Worm (Caenorhabditis elegans) whole organism, L4 larva: ENCODE results near the gene F52C12.6.

Source experiments
- F37D6.2 ChIP-seq: sonication (generic microtip); optimal IDR thresholded peaks from 2 replicates; lab custom pipeline; 2016; ENCODE audit warnings: mild to moderate bottlenecking, missing genetic modification characterization, missing compliant biosample characterization
- T20F7.1 ChIP-seq: fragments of 200-800 bp; sonication (Bioruptor generic); optimal IDR thresholded peaks from 2 replicates; lab custom pipeline; 2018; ENCODE audit warnings: mild to moderate bottlenecking, missing genetic modification characterization, missing compliant biosample characterization
- Y48G9A.11 ChIP-seq: fragments of 200-800 bp; sonication (Bioruptor generic); IDR thresholded peaks from 2 replicates; pipeline ENCODE4 v1.3.6; 2022; ENCODE audit warnings: missing genetic modification reagents, missing genetic modification characterization, missing compliant biosample characterization
- aha-1 ChIP-seq: fragments of 150-350 bp; peaks from one replicate; lab custom pipeline; 2014; ENCODE audit warnings: missing biosample characterization, missing genetic modification characterization
- aly-2 ChIP-seq: sonication (generic microtip); optimal IDR thresholded peaks from 2 replicates; lab custom pipeline; 2018; ENCODE audit warnings: missing biosample characterization, missing genetic modification characterization
- arid-1 ChIP-seq: fragments of 200-800 bp; sonication (Bioruptor generic); conservative IDR thresholded peaks from 2 replicates; pipeline ENCODE4 v1.3.6; 2022; ENCODE audit warnings: missing genetic modification reagents, missing genetic modification characterization, missing compliant biosample characterization
- ceh-20 ChIP-seq: fragments of 200-800 bp; sonication (Bioruptor generic); IDR thresholded peaks from 2 replicates; pipeline ENCODE4 v1.3.6; 2022; ENCODE audit warnings: missing genetic modification reagents, missing genetic modification characterization, missing compliant biosample characterization
- ceh-32 ChIP-seq: sonication (generic microtip); optimal IDR thresholded peaks from 2 replicates; lab custom pipeline; 2016; ENCODE audit warnings: mild to moderate bottlenecking, missing genetic modification characterization, missing compliant biosample characterization; ENCODE audit not compliant: poor library complexity
- ceh-82 ChIP-seq: sonication (generic microtip); optimal IDR thresholded peaks from 2 replicates; lab custom pipeline; 2017; ENCODE audit warnings: missing biosample characterization, missing genetic modification characterization
- cey-2 ChIP-seq: sonication (generic microtip); optimal IDR thresholded peaks from 3 replicates; lab custom pipeline; 2017; ENCODE audit warnings: missing genetic modification characterization, mild to moderate bottlenecking, missing compliant biosample characterization, antibody characterized with exemption, borderline replicate concordance; ENCODE audit not compliant: insufficient read depth
- ctbp-1 ChIP-seq: fragments of 200-800 bp; sonication (Bioruptor generic); IDR thresholded peaks from 2 replicates; pipeline ENCODE4 v1.3.6; 2022; ENCODE audit warnings: missing genetic modification reagents, missing genetic modification characterization, missing compliant biosample characterization
- daf-12 ChIP-seq: fragments of 150-350 bp; optimal IDR thresholded peaks from 2 replicates; lab custom pipeline; 2014; ENCODE audit warnings: missing biosample characterization, missing genetic modification reagents, missing genetic modification characterization
- daf-16 ChIP-seq, 3 experiments: sonication (generic microtip); optimal IDR thresholded peaks; 2 replicates each; lab custom pipeline; 2016 to 2017; ENCODE audit warnings: missing genetic modification characterization in 3 of 3, missing genetic modification reagents in 3 of 3, mild to moderate bottlenecking in 2 of 3, missing compliant biosample characterization in 2 of 3, missing biosample characterization in 1 of 3, moderate library complexity in 1 of 3
- dmd-8 ChIP-seq: fragments of 200-800 bp; sonication (Bioruptor generic); IDR thresholded peaks from 2 replicates; pipeline ENCODE4 v1.3.6; 2022; ENCODE audit warnings: missing genetic modification characterization, missing compliant biosample characterization
- dve-1 ChIP-seq: sonication (generic microtip); optimal IDR thresholded peaks from 2 replicates; lab custom pipeline; 2017; ENCODE audit warnings: antibody characterized with exemption, mild to moderate bottlenecking, missing genetic modification characterization, missing compliant biosample characterization; ENCODE audit not compliant: insufficient read depth
- fkh-10 ChIP-seq: fragments of 150-350 bp; optimal IDR thresholded peaks from 2 replicates; lab custom pipeline; 2014; ENCODE audit warnings: missing biosample characterization, missing genetic modification reagents, missing genetic modification characterization
- gei-8 ChIP-seq: fragments of 200-800 bp; sonication (Bioruptor generic); optimal IDR thresholded peaks from 2 replicates; lab custom pipeline; 2018; ENCODE audit warnings: mild to moderate bottlenecking, missing genetic modification characterization, missing compliant biosample characterization
- hmg-1.1 ChIP-seq: fragments of 200-800 bp; sonication (Bioruptor generic); IDR thresholded peaks from 2 replicates; pipeline ENCODE4 v1.3.6; 2022; ENCODE audit warnings: missing genetic modification reagents, missing genetic modification characterization, missing compliant biosample characterization
- jun-1 ChIP-seq: fragments of 150-350 bp; optimal IDR thresholded peaks from 2 replicates; lab custom pipeline; 2014; ENCODE audit warnings: missing biosample characterization, missing genetic modification reagents, missing genetic modification characterization
- lin-15B ChIP-seq: fragments of 150-350 bp; sonication (generic microtip); optimal IDR thresholded peaks from 3 replicates; lab custom pipeline; 2014; ENCODE audit warnings: missing biosample characterization, missing genetic modification characterization
- lin-29 ChIP-seq: fragments of 200-800 bp; sonication (Bioruptor generic); IDR thresholded peaks from 2 replicates; pipeline ENCODE4 v1.3.6; 2022; ENCODE audit warnings: missing genetic modification reagents, missing genetic modification characterization, missing compliant biosample characterization
- lin-38 ChIP-seq: fragments of 200-800 bp; sonication (Bioruptor generic); IDR thresholded peaks from 2 replicates; pipeline ENCODE4 v1.3.6; 2022; ENCODE audit warnings: missing genetic modification reagents, missing genetic modification characterization, missing compliant biosample characterization
- lin-39 ChIP-seq: fragments of 150-350 bp; optimal IDR thresholded peaks from 2 replicates; lab custom pipeline; 2014; ENCODE audit warnings: missing biosample characterization, missing genetic modification reagents, missing genetic modification characterization
- lsy-2 ChIP-seq, 2 experiments: fragments of 150-350 bp in 1 of 2; sonication (generic microtip) in 1 of 2; optimal IDR thresholded peaks; 2 replicates each; lab custom pipeline; 2014 to 2017; ENCODE audit warnings: missing biosample characterization in 2 of 2, missing genetic modification characterization in 2 of 2
- mdl-1 ChIP-seq, 2 experiments: fragments of 150-350 bp in 1 of 2; sonication (generic microtip) in 1 of 2; optimal IDR thresholded peaks; 2 replicates each; lab custom pipeline; 2014 to 2017; ENCODE audit warnings: missing biosample characterization in 2 of 2, missing genetic modification characterization in 2 of 2
- mxl-2 ChIP-seq: fragments of 200-800 bp; sonication (Bioruptor generic); conservative IDR thresholded peaks from 2 replicates; pipeline ENCODE4 v1.3.6; 2022; ENCODE audit warnings: missing genetic modification reagents, missing genetic modification characterization, missing compliant biosample characterization
- mxl-3 ChIP-seq: fragments of 200-800 bp; sonication (Bioruptor generic); optimal IDR thresholded peaks from 2 replicates; lab custom pipeline; 2018; ENCODE audit warnings: mild to moderate bottlenecking, missing genetic modification characterization, missing compliant biosample characterization
- nhr-11 ChIP-seq: fragments of 150-350 bp; optimal IDR thresholded peaks from 2 replicates; lab custom pipeline; 2014; ENCODE audit warnings: missing biosample characterization, missing genetic modification characterization
- nhr-48 ChIP-seq: sonication (generic microtip); optimal IDR thresholded peaks from 2 replicates; lab custom pipeline; 2016; ENCODE audit warnings: mild to moderate bottlenecking, missing genetic modification characterization, missing compliant biosample characterization
- nhr-77 ChIP-seq: fragments of 150-350 bp; optimal IDR thresholded peaks from 2 replicates; lab custom pipeline; 2014; ENCODE audit warnings: missing biosample characterization, missing genetic modification characterization
- pha-4 ChIP-seq, 2 experiments: fragments of 150-350 bp in 1 of 2; fragments of 200-800 bp in 1 of 2; sonication (Bioruptor generic) in 1 of 2; IDR thresholded peaks in 1 of 2; optimal IDR thresholded peaks in 1 of 2; 2 replicates each; pipeline versions ENCODE4 v1.3.6 to Lab custom; 2014 to 2022; ENCODE audit warnings: missing genetic modification characterization in 2 of 2, missing genetic modification reagents in 2 of 2, missing biosample characterization in 1 of 2, missing compliant biosample characterization in 1 of 2
- php-3 ChIP-seq: fragments of 200-800 bp; sonication (Bioruptor generic); IDR thresholded peaks from 2 replicates; pipeline ENCODE4 v1.3.6; 2022; ENCODE audit warnings: missing genetic modification reagents, missing genetic modification characterization, missing compliant biosample characterization
- pqm-1 ChIP-seq: sonication (generic microtip); optimal IDR thresholded peaks from 2 replicates; lab custom pipeline; 2017; ENCODE audit warnings: missing biosample characterization, missing genetic modification characterization
- rbr-2 ChIP-seq: sonication (generic microtip); optimal IDR thresholded peaks from 2 replicates; lab custom pipeline; 2016; ENCODE audit warnings: missing genotype, missing genetic modification characterization, missing compliant biosample characterization
- saeg-2 ChIP-seq: fragments of 200-800 bp; sonication (Bioruptor generic); IDR thresholded peaks from 2 replicates; pipeline ENCODE4 v1.3.6; 2022; ENCODE audit warnings: missing genetic modification reagents, missing genetic modification characterization, missing compliant biosample characterization
- sdz-12 ChIP-seq: fragments of 200-800 bp; sonication (Bioruptor generic); optimal IDR thresholded peaks from 2 replicates; lab custom pipeline; 2018; ENCODE audit warnings: mild to moderate bottlenecking, missing genetic modification characterization, missing compliant biosample characterization
- set-16 ChIP-seq: fragments of 200-800 bp; sonication (Bioruptor generic); IDR thresholded peaks from 2 replicates; pipeline ENCODE4 v1.3.6; 2022; ENCODE audit warnings: missing genetic modification reagents, missing genetic modification characterization, missing compliant biosample characterization
- snpc-1.2 ChIP-seq: fragments of 200-800 bp; sonication (Bioruptor generic); IDR thresholded peaks from 2 replicates; pipeline ENCODE4 v1.3.6; 2022; ENCODE audit warnings: missing genetic modification reagents, missing genetic modification characterization, missing compliant biosample characterization
- spr-1 ChIP-seq: sonication (generic microtip); optimal IDR thresholded peaks from 2 replicates; lab custom pipeline; 2016; ENCODE audit warnings: mild to moderate bottlenecking, missing genetic modification characterization, missing compliant biosample characterization
- spr-3 ChIP-seq: fragments of 200-800 bp; sonication (Bioruptor generic); optimal IDR thresholded peaks from 2 replicates; lab custom pipeline; 2018; ENCODE audit warnings: mild to moderate bottlenecking, missing genetic modification characterization, missing compliant biosample characterization
- tra-1 ChIP-seq: fragments of 200-800 bp; sonication (Bioruptor generic); IDR thresholded peaks from 2 replicates; pipeline ENCODE4 v1.3.6; 2022; ENCODE audit warnings: missing genetic modification reagents, missing genetic modification characterization, missing compliant biosample characterization
- unc-130 ChIP-seq: sonication (generic microtip); optimal IDR thresholded peaks from 2 replicates; lab custom pipeline; 2016; ENCODE audit warnings: missing genetic modification reagents, missing genetic modification characterization, missing compliant biosample characterization
- unc-62 ChIP-seq, 3 experiments: fragments of 150-350 bp in 1 of 3; sonication (generic microtip); optimal IDR thresholded peaks in 2 of 3; peaks in 1 of 3; 1 replicate in 1 of 3; 2 replicates in 2 of 3; lab custom pipeline; 2014 to 2017; ENCODE audit warnings: missing biosample characterization in 3 of 3, missing genetic modification characterization in 3 of 3, missing genetic modification reagents in 3 of 3, missing genotype in 1 of 3

Gene F52C12.6

ce11 chrIV:1956411-1956810 is at the start of gene F52C12.6:
TSS of gene F52C12.6 (plus strand) at chrIV:1956711.
- TF ChIP-seq ceh-20 (GFP tag; lab: Robert Waterston, UW) (no peak), unc-62 (GFP tag; optimal IDR thresholded peaks at IDR 0.05 in 1 of 2; lab: Kevin White, UChicago) (peak in 1 of 2 experiments; percentile 42), unc-62 (tag; optimal IDR thresholded peaks at IDR 0.05; lab: Kevin White, UChicago) (no peak), lin-15B (tag; lab: Kevin White, UChicago) (no peak), rbr-2 (tag; lab: Kevin White, UChicago) (no peak), nhr-11 (tag; lab: Kevin White, UChicago) (no peak)

ce11 chrIV:1908467-1908866 is 48.0 kb upstream of the F52C12.6 start:
- no peak for TF ChIP-seq nhr-48
- peak; percentile 63 for TF ChIP-seq aha-1
- TF ChIP-seq dmd-8 (GFP tag; lab: Robert Waterston, UW): 0 out of 2 replicates have a peak, but pooled peaks have one; percentile 22
- TF ChIP-seq tra-1 (GFP tag; lab: Robert Waterston, UW): no peak
- TF ChIP-seq, all 104 proteins: peak for 2

- no peak for TF ChIP-seq set-16 (GFP tag; lab: Robert Waterston, UW)
- no peak for TF ChIP-seq ctbp-1 (GFP tag; lab: Robert Waterston, UW)
- no peak for TF ChIP-seq saeg-2
- no peak for TF ChIP-seq lin-39
- no peak for TF ChIP-seq mxl-3 (GFP tag; lab: Kevin White, UChicago)
- TF ChIP-seq Y48G9A.11 (GFP tag; lab: Robert Waterston, UW): no peak
- no peak for TF ChIP-seq pha-4 (GFP tag; IDR thresholded peaks at IDR 0.05; lab: Robert Waterston, UW)
- TF ChIP-seq pha-4 (tag; optimal IDR thresholded peaks at IDR 0.05; lab: Kevin White, UChicago): no peak
- no peak for TF ChIP-seq T20F7.1
- no peak for TF ChIP-seq lsy-2 (tag; optimal IDR thresholded peaks at IDR 0.05; lab: Kevin White, UChicago)
- no peak for TF ChIP-seq cey-2
- TF ChIP-seq mdl-1 (tag; optimal IDR thresholded peaks at IDR 0.05; lab: Kevin White, UChicago): no peak
- no peak for TF ChIP-seq arid-1
- no peak for TF ChIP-seq ceh-82 (tag; lab: Kevin White, UChicago)
- TF ChIP-seq daf-12: no peak
- TF ChIP-seq mxl-2 (GFP tag; lab: Robert Waterston, UW): no peak
- no peak for TF ChIP-seq dve-1 (tag; lab: Kevin White, UChicago)
- TF ChIP-seq php-3: no peak
- no peak for TF ChIP-seq snpc-1.2 (GFP tag; lab: Robert Waterston, UW)
Measured at ce11 chrIV:1908921-1909320, 47.6 kb upstream of the F52C12.6 start.

ce11 chrIV:1911273-1911672 is 45.2 kb upstream of the F52C12.6 start:
- no peak for TF ChIP-seq ceh-32 (tag; lab: Kevin White, UChicago)
- no peak for TF ChIP-seq Y48G9A.11 (GFP tag; lab: Robert Waterston, UW)
- peak; percentile 69 for TF ChIP-seq aha-1
- TF ChIP-seq hmg-1.1 (GFP tag; lab: Robert Waterston, UW): no peak

- TF ChIP-seq spr-3: no peak
- TF ChIP-seq unc-130 (GFP tag; lab: Kevin White, UChicago): no peak
- TF ChIP-seq pqm-1: no peak
- no peak for TF ChIP-seq aly-2 (tag; lab: Kevin White, UChicago)
- no peak for TF ChIP-seq daf-16 (GFP tag; optimal IDR thresholded peaks at IDR 0.05; lab: Kevin White, UChicago)
- TF ChIP-seq daf-16 (tag; optimal IDR thresholded peaks at IDR 0.05; lab: Kevin White, UChicago): no peak
- TF ChIP-seq lin-15B (tag; lab: Kevin White, UChicago): no peak
- TF ChIP-seq rbr-2 (tag; lab: Kevin White, UChicago): no peak
- TF ChIP-seq gei-8: no peak
- no peak for TF ChIP-seq ceh-32 (tag; lab: Kevin White, UChicago)
- TF ChIP-seq F37D6.2 (tag; lab: Kevin White, UChicago): no peak
- TF ChIP-seq aha-1: no peak
- no peak for TF ChIP-seq fkh-10 (GFP tag; lab: Kevin White, UChicago)
- TF ChIP-seq lin-38: no peak
- no peak for TF ChIP-seq jun-1 (tag; lab: Kevin White, UChicago)
- TF ChIP-seq sdz-12: no peak
- TF ChIP-seq lin-29 (GFP tag; lab: Robert Waterston, UW): no peak
- no peak for TF ChIP-seq spr-1 (tag; lab: Kevin White, UChicago)
- TF ChIP-seq nhr-77 (tag; lab: Kevin White, UChicago): no peak
- no peak for TF ChIP-seq set-16 (GFP tag; lab: Robert Waterston, UW)
Measured at ce11 chrIV:1914900-1915299, 41.6 kb upstream of the F52C12.6 start.
